Worm (Caenorhabditis elegans) whole organism, mixed stage, embryonic: ENCODE measurements around the gene perm-1.

ENCODE experiments used
- blmp-1 ChIP-seq: fragments of 150-350 bp; optimal IDR thresholded peaks from 2 replicates; lab custom pipeline; 2014; ENCODE audit warnings: missing biosample characterization, missing genetic modification characterization
- ces-1 ChIP-seq: fragments of 150-350 bp; optimal IDR thresholded peaks from 2 replicates; lab custom pipeline; 2014; ENCODE audit warnings: missing biosample characterization, missing genetic modification reagents, missing genetic modification characterization
- flh-1 ChIP-seq: fragments of 200-800 bp; sonication (Bioruptor generic); optimal IDR thresholded peaks from 2 replicates; lab custom pipeline; 2018; ENCODE audit warnings: mild to moderate bottlenecking, missing genetic modification characterization, moderate library complexity, missing compliant biosample characterization
- hlh-1 ChIP-seq: fragments of 150-350 bp; optimal IDR thresholded peaks from 2 replicates; lab custom pipeline; 2014; ENCODE audit warnings: missing biosample characterization, missing genetic modification reagents, missing genetic modification characterization
- lsy-2 ChIP-seq: fragments of 150-350 bp; optimal IDR thresholded peaks from 2 replicates; lab custom pipeline; 2014; ENCODE audit warnings: missing biosample characterization, missing genetic modification characterization
- mep-1 ChIP-seq: fragments of 150-350 bp; optimal IDR thresholded peaks from 2 replicates; lab custom pipeline; 2017; ENCODE audit warnings: missing biosample characterization, missing genetic modification reagents, missing genetic modification characterization, inconsistent platforms
- nhr-237 ChIP-seq: fragments of 150-350 bp; optimal IDR thresholded peaks from 2 replicates; lab custom pipeline; 2014; ENCODE audit warnings: missing biosample characterization, missing genetic modification characterization
- nhr-76 ChIP-seq: sonication (generic microtip); optimal IDR thresholded peaks from 2 replicates; lab custom pipeline; 2017; ENCODE audit warnings: missing biosample characterization, missing genetic modification characterization
- pha-4 ChIP-seq: fragments of 150-350 bp; optimal IDR thresholded peaks from 2 replicates; lab custom pipeline; 2018; ENCODE audit warnings: missing biosample characterization, missing genetic modification reagents, missing genetic modification characterization
- snpc-4 ChIP-seq: fragments of 150-350 bp; optimal IDR thresholded peaks from 2 replicates; lab custom pipeline; 2014; ENCODE audit warnings: missing biosample characterization, missing genetic modification characterization
- unc-62 ChIP-seq: fragments of 150-350 bp; optimal IDR thresholded peaks from 2 replicates; lab custom pipeline; 2014; ENCODE audit warnings: missing biosample characterization, missing genetic modification reagents, missing genetic modification characterization
- ztf-11 ChIP-seq: fragments of 150-350 bp; optimal IDR thresholded peaks from 2 replicates; lab custom pipeline; 2014; ENCODE audit warnings: missing biosample characterization, missing genetic modification characterization

- TF ChIP-seq pha-4 (no peak), flh-1 (GFP tag; lab: Kevin White, UChicago) (no peak), hlh-1 (no peak), snpc-4 (no peak), mep-1 (tag; lab: Kevin White, UChicago) (no peak), blmp-1 (no peak), lsy-2 (tag; lab: Kevin White, UChicago) (no peak), nhr-76 (tag; lab: Kevin White, UChicago) (no peak), ztf-11 (tag; lab: Kevin White, UChicago) (no peak), unc-62 (GFP tag; lab: Kevin White, UChicago) (no peak), nhr-237 (tag; lab: Kevin White, UChicago) (no peak), ces-1 (GFP tag; lab: Kevin White, UChicago) (no peak)
These were observed 45.3 kb upstream of the perm-1 start, which contains the start of gene cex-2 for ce11 chrII:7835314-7835713.
